Worm (Caenorhabditis elegans) whole organism, L3 larva: ENCODE measurements around the gene tbx-38.

Experiments
- aly-2 ChIP-seq: fragments of 150-350 bp; optimal IDR thresholded peaks from 2 replicates; lab custom pipeline; 2014; ENCODE audit warnings: missing biosample characterization, missing genetic modification characterization
- ama-1 ChIP-seq: fragments of 150-350 bp; optimal IDR thresholded peaks from 2 replicates; lab custom pipeline; 2018
- ceh-16 ChIP-seq: sonication (generic microtip); optimal IDR thresholded peaks from 2 replicates; lab custom pipeline; 2017; ENCODE audit warnings: missing biosample characterization, missing genetic modification characterization
- ceh-82 ChIP-seq: fragments of 150-350 bp; optimal IDR thresholded peaks from 2 replicates; lab custom pipeline; 2014; ENCODE audit warnings: missing biosample characterization, missing genetic modification characterization
- ceh-9 ChIP-seq: sonication (generic microtip); optimal IDR thresholded peaks from 2 replicates; lab custom pipeline; 2018; ENCODE audit warnings: missing biosample characterization, missing genetic modification characterization
- daf-12 ChIP-seq: fragments of 150-350 bp; optimal IDR thresholded peaks from 2 replicates; lab custom pipeline; 2014; ENCODE audit warnings: missing biosample characterization, missing genetic modification reagents, missing genetic modification characterization
- egl-5 ChIP-seq: fragments of 150-350 bp; optimal IDR thresholded peaks from 2 replicates; lab custom pipeline; 2017; ENCODE audit warnings: missing biosample characterization, missing genetic modification reagents, missing genetic modification characterization, inconsistent platforms
- elt-1 ChIP-seq: fragments of 150-350 bp; optimal IDR thresholded peaks from 2 replicates; lab custom pipeline; 2014; ENCODE audit warnings: missing biosample characterization, missing genetic modification characterization
- eor-1 ChIP-seq, 2 experiments: fragments of 150-350 bp; optimal IDR thresholded peaks; 2 replicates each; lab custom pipeline; 2014 to 2018; ENCODE audit warnings: missing biosample characterization in 2 of 2, missing genetic modification characterization in 2 of 2
- fkh-10 ChIP-seq: sonication (generic microtip); optimal IDR thresholded peaks from 2 replicates; lab custom pipeline; 2017; ENCODE audit warnings: missing biosample characterization, missing genetic modification reagents, missing genetic modification characterization
- fkh-2 ChIP-seq: fragments of 150-350 bp; optimal IDR thresholded peaks from 2 replicates; lab custom pipeline; 2014; ENCODE audit warnings: missing biosample characterization, missing genetic modification reagents, missing genetic modification characterization
- fos-1 ChIP-seq: fragments of 150-350 bp; optimal IDR thresholded peaks from 2 replicates; lab custom pipeline; 2014; ENCODE audit warnings: missing biosample characterization, missing genetic modification characterization
- hmg-11 ChIP-seq: sonication (generic microtip); optimal IDR thresholded peaks from 2 replicates; lab custom pipeline; 2016; ENCODE audit warnings: missing genetic modification characterization, missing compliant biosample characterization
- jun-1 ChIP-seq: fragments of 150-350 bp; optimal IDR thresholded peaks from 2 replicates; lab custom pipeline; 2014; ENCODE audit warnings: missing biosample characterization, missing genetic modification reagents, missing genetic modification characterization
- lin-15B ChIP-seq: fragments of 150-350 bp; optimal IDR thresholded peaks from 2 replicates; lab custom pipeline; 2014; ENCODE audit warnings: missing biosample characterization, missing genetic modification characterization
- lin-39 ChIP-seq: fragments of 150-350 bp; optimal IDR thresholded peaks from 2 replicates; lab custom pipeline; 2018; ENCODE audit warnings: missing biosample characterization, missing genetic modification reagents, missing genetic modification characterization
- lsy-12 ChIP-seq: sonication (generic microtip); optimal IDR thresholded peaks from 2 replicates; lab custom pipeline; 2016; ENCODE audit warnings: mild to moderate bottlenecking, missing genetic modification characterization, missing compliant biosample characterization
- mdl-1 ChIP-seq: fragments of 150-350 bp; optimal IDR thresholded peaks from 2 replicates; lab custom pipeline; 2014; ENCODE audit warnings: missing biosample characterization, missing genetic modification characterization
- mml-1 ChIP-seq: fragments of 150-350 bp; sonication (generic microtip); optimal IDR thresholded peaks from 3 replicates; lab custom pipeline; 2014; ENCODE audit warnings: missing biosample characterization, missing genetic modification characterization
- nfya-1 ChIP-seq: sonication (generic microtip); optimal IDR thresholded peaks from 2 replicates; lab custom pipeline; 2017; ENCODE audit warnings: missing genetic modification characterization, mild to moderate bottlenecking, missing compliant biosample characterization, antibody characterized with exemption, moderate library complexity; ENCODE audit not compliant: insufficient read depth
- nhr-12 ChIP-seq: fragments of 150-350 bp; optimal IDR thresholded peaks from 2 replicates; lab custom pipeline; 2014; ENCODE audit warnings: missing biosample characterization, missing genetic modification characterization
- nhr-25 ChIP-seq: sonication (generic microtip); optimal IDR thresholded peaks from 2 replicates; lab custom pipeline; 2017; ENCODE audit warnings: missing biosample characterization, missing genetic modification characterization
- nhr-67 ChIP-seq: fragments of 150-350 bp; optimal IDR thresholded peaks from 2 replicates; lab custom pipeline; 2014; ENCODE audit warnings: missing biosample characterization, missing genetic modification characterization
- nhr-76 ChIP-seq: fragments of 150-350 bp; sonication (generic microtip); optimal IDR thresholded peaks from 5 replicates; lab custom pipeline; 2014; ENCODE audit warnings: missing biosample characterization, missing genetic modification characterization
- nhr-77 ChIP-seq: fragments of 150-350 bp; optimal IDR thresholded peaks from 2 replicates; lab custom pipeline; 2014; ENCODE audit warnings: missing biosample characterization, missing genetic modification characterization
- pha-4 ChIP-seq: fragments of 150-350 bp; optimal IDR thresholded peaks from 2 replicates; lab custom pipeline; 2014; ENCODE audit warnings: missing biosample characterization, missing genetic modification reagents, missing genetic modification characterization
- skn-1 ChIP-seq: fragments of 150-350 bp; optimal IDR thresholded peaks from 2 replicates; lab custom pipeline; 2014; ENCODE audit warnings: missing biosample characterization, missing genetic modification characterization
- tbx-2 ChIP-seq: sonication (generic microtip); optimal IDR thresholded peaks from 2 replicates; lab custom pipeline; 2016; ENCODE audit warnings: mild to moderate bottlenecking, missing genetic modification characterization, missing compliant biosample characterization
- unc-39 ChIP-seq: sonication (generic microtip); optimal IDR thresholded peaks from 4 replicates; lab custom pipeline; 2017; ENCODE audit warnings: missing biosample characterization, missing genetic modification characterization
- unc-62 ChIP-seq: fragments of 150-350 bp; sonication (generic microtip); optimal IDR thresholded peaks from 4 replicates; lab custom pipeline; 2014; ENCODE audit warnings: missing biosample characterization, missing genetic modification reagents, missing genetic modification characterization
- zag-1 ChIP-seq: fragments of 150-350 bp; optimal IDR thresholded peaks from 2 replicates; lab custom pipeline; 2014; ENCODE audit warnings: missing biosample characterization, missing genetic modification characterization

The tbx-38 gene

ce11 chrIII:11746718-11747117 lies 39.1 kb downstream of the tbx-38 start, which contains the start of gene mrt-2 (continued):
- TF ChIP-seq ama-1 (lab: Kevin White, UChicago) (no peak), zag-1 (tag; lab: Kevin White, UChicago) (no peak), nhr-12 (tag; lab: Kevin White, UChicago) (no peak)
- TF ChIP-seq, all 47 proteins: peak for 14

ce11 chrIII:11742191-11742590 lies 43.7 kb downstream of the tbx-38 start:
- no peak for TF ChIP-seq ceh-9 (tag; lab: Kevin White, UChicago)

ce11 chrIII:11740868-11741267 lies 45.0 kb downstream of the tbx-38 start:
- TF ChIP-seq lin-15B (tag; lab: Kevin White, UChicago) (no peak), nhr-25 (tag; lab: Kevin White, UChicago) (peak; percentile 8), unc-39 (tag; lab: Kevin White, UChicago) (no peak), pha-4 (tag; lab: Kevin White, UChicago) (peak; percentile 73), fkh-10 (GFP tag; lab: Kevin White, UChicago) (no peak), daf-12 (tag; lab: Kevin White, UChicago) (no peak), mml-1 (tag; lab: Kevin White, UChicago) (no peak), lsy-12 (tag; lab: Kevin White, UChicago) (no peak)

ce11 chrIII:11738482-11738881 lies 47.4 kb downstream of the tbx-38 start:
- no peak for TF ChIP-seq nhr-77
- TF ChIP-seq elt-1 (tag; lab: Kevin White, UChicago) = peak; percentile 24
- TF ChIP-seq lin-15B (tag; lab: Kevin White, UChicago) = peak; percentile 17
- TF ChIP-seq eor-1 (tag; optimal IDR thresholded peaks at IDR 0.05; lab: Kevin White, UChicago) = no peak
- peak; percentile 73 for TF ChIP-seq nfya-1
- no peak for TF ChIP-seq aly-2 (tag; lab: Kevin White, UChicago)
- TF ChIP-seq fos-1 (tag; lab: Kevin White, UChicago) = no peak
- peak; percentile 11 for TF ChIP-seq hmg-11 (tag; lab: Kevin White, UChicago)
- TF ChIP-seq lin-39 (tag; lab: Kevin White, UChicago) = peak; percentile 73
- TF ChIP-seq mdl-1 (tag; lab: Kevin White, UChicago) = peak; percentile 21
- TF ChIP-seq lsy-12 (tag; lab: Kevin White, UChicago) = no peak

- no peak for TF ChIP-seq mml-1 (tag; lab: Kevin White, UChicago)
- TF ChIP-seq nhr-25 (tag; lab: Kevin White, UChicago) = no peak
- TF ChIP-seq ceh-82 (tag; lab: Kevin White, UChicago) = no peak
- no peak for TF ChIP-seq jun-1 (tag; lab: Kevin White, UChicago)
- TF ChIP-seq ceh-16 (tag; lab: Kevin White, UChicago) = no peak
- TF ChIP-seq skn-1 (tag; lab: Kevin White, UChicago) = no peak
- no peak for TF ChIP-seq fkh-2 (tag; lab: Kevin White, UChicago)
- no peak for TF ChIP-seq daf-12 (tag; lab: Kevin White, UChicago)
- no peak for TF ChIP-seq nhr-76
- no peak for TF ChIP-seq unc-62 (GFP tag; lab: Kevin White, UChicago)
- no peak for TF ChIP-seq nfya-1
- TF ChIP-seq nhr-67 (tag; lab: Kevin White, UChicago) = no peak
- no peak for TF ChIP-seq egl-5 (tag; lab: Kevin White, UChicago)
- TF ChIP-seq tbx-2 = no peak
- no peak for TF ChIP-seq fkh-10 (GFP tag; lab: Kevin White, UChicago)
These were observed 48.3 kb downstream of the tbx-38 start, which contains the start of gene sup-1 for ce11 chrIII:11737527-11737926. Gene sup-1 (minus strand): TSS chrIII:11737627.
